Worm (Caenorhabditis elegans): ENCODE results near the gene H37A05.4.

- TF ChIP-seq attf-5 (GFP tag; optimal IDR thresholded peaks at IDR 0.05) (no peak), madf-3 (GFP tag; IDR thresholded peaks at IDR 0.05) (no peak), cebp-2 (GFP tag; IDR thresholded peaks at IDR 0.05) (no peak), K11D2.4 (GFP tag; IDR thresholded peaks at IDR 0.05) (no peak), ztf-18 (tag; optimal IDR thresholded peaks at IDR 0.05) (no peak), aptf-3 (GFP tag; IDR thresholded peaks at IDR 0.05) (no peak), Y53G8AR.9 (GFP tag; conservative IDR thresholded peaks at IDR 0.05) (no peak), akir-1 (GFP tag; optimal IDR thresholded peaks at IDR 0.05) (no peak), madf-10 (tag; optimal IDR thresholded peaks at IDR 0.05) (no peak), unc-62 (GFP tag; optimal IDR thresholded peaks at IDR 0.05) (no peak)
These were observed 37.8 kb downstream of the H37A05.4 start, which contains the start of gene spig-9 for ce11 chrV:13611782-13612181.
